Fruit fly (Drosophila melanogaster): Measurements from ENCODE around the gene Cpr100A.

Gene Cpr100A

DNA sequence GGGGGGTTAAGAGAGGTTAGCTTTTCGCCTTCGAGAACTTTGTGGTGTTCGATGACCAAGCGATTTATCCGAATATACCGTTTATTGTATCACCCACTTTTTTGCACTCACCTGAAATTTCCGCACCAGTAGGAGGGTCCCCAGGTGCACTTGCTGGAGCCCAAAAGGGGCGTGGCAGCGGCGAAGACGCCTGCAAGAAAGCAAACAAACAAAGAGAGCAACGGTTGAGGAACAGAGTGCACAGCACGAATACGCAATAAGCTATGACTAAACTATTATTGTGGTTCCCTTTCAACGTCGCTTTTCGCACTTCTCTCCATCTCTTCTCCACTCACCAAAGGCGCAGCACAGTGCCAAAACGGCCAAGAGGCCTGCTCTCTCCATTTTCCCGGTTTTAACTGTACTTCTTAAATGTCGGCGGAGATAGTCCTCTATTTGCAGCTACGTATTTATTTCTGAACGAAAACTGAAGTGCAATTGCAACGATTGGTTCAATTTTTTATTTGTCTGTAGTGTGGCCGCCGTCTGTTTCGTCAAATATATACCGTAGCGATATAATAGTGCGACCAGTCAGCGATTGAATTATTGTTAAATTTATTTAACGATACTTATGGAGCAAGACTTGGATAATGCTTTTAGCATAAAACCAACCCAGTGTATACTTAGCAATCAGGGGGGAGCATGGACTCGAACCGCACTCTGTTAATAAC lies 21.4 kb downstream of the Cpr100A start, which contains the start of gene Sap-r:
TSS of gene Sap-r (minus strand) at position 513 of the 710 bp plus-strand sequence.
- no peak for TF ChIP-seq pan (optimal IDR thresholded peaks at IDR 0.05)
- TF ChIP-seq EcR (GFP tag; optimal IDR thresholded peaks at IDR 0.05), result no peak
- TF ChIP-seq CG8478 (optimal IDR thresholded peaks at IDR 0.05), result no peak
- TF ChIP-seq usp (GFP tag; optimal IDR thresholded peaks at IDR 0.05), result no peak
- TF ChIP-seq psq (optimal IDR thresholded peaks at IDR 0.05), result no peak
- no peak for TF ChIP-seq Dll (optimal IDR thresholded peaks at IDR 0.05)

DNA sequence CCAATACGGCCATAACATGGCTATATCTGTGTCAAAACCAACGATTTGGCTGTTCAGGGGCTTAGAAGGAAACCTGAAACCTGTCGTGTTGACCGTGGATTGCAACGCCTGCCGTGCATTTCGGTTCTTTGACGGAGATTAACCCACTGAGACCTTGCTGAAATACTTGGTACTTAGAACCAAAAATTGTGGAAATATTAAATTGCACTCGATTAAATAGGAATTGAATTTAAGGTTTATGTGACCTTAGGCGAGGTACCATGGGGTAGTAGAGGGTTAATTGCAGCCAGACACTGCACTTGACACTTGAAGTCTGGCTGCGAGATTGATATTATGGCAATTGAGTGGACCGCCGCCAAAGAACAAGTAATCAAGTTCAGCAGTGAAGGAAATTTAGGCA lies 22.7 kb downstream of the Cpr100A start:
- no peak for TF ChIP-seq psq (optimal IDR thresholded peaks at IDR 0.05)
- TF ChIP-seq CG8478 (optimal IDR thresholded peaks at IDR 0.05), result no peak
- TF ChIP-seq pan (optimal IDR thresholded peaks at IDR 0.05), result no peak
- TF ChIP-seq usp (GFP tag; optimal IDR thresholded peaks at IDR 0.05), result no peak
- TF ChIP-seq EcR (GFP tag; optimal IDR thresholded peaks at IDR 0.05), result no peak
- TF ChIP-seq Dll (optimal IDR thresholded peaks at IDR 0.05), result no peak

DNA sequence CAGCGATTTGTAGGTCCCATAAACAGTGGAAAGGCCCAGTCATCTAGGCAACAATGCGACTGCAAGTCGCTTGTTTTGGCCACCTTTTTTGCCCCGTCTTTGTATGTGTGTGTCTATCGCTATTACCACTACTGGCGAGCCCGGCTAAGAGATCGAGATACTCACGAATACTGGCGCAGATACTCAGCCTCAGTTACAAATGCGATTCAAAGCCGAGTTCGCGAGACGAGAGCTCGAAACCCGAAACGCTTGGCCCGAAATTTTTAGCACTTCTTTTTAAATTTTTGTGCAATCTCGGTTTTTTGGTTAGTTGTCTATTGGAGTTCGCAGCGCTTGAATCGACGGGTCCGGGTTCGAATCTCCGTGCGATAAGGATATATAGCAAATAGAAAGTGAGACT lies 26.4 kb downstream of the Cpr100A start, which contains the start of gene Cyp4c3:
TSS of gene Cyp4c3 (plus strand) at position 301 of the 400 bp plus-strand sequence.
- TF ChIP-seq EcR (GFP tag; optimal IDR thresholded peaks at IDR 0.05) (no peak), usp (GFP tag; optimal IDR thresholded peaks at IDR 0.05) (no peak), CG8478 (optimal IDR thresholded peaks at IDR 0.05) (no peak), Dll (optimal IDR thresholded peaks at IDR 0.05) (no peak), psq (optimal IDR thresholded peaks at IDR 0.05) (no peak), pan (optimal IDR thresholded peaks at IDR 0.05) (no peak)

DNA sequence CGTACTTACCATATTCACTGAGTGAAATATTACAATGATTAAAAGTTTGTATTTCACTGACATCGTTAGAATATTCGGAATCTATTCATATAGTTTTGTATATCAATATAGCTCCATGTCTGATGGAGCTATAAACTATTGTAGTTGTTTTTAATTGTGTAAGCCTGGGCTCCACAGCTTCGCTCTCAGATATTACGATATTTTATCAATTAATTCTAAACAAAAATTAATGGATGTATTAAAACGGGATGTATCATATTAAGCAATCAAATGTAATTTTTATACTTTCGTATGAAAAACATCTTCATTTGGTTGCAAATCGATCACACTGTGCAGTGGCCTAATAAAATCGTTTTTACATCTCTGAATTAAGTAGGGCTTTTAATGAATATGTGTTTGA lies 34.7 kb downstream of the Cpr100A start, which contains the start of gene CG33483:
TSS of gene CG33483 (minus strand) at position 101 of the 400 bp plus-strand sequence.
- TF ChIP-seq CG8478 (optimal IDR thresholded peaks at IDR 0.05) (no peak), psq (optimal IDR thresholded peaks at IDR 0.05) (no peak), EcR (GFP tag; optimal IDR thresholded peaks at IDR 0.05) (no peak), pan (optimal IDR thresholded peaks at IDR 0.05) (no peak), Dll (optimal IDR thresholded peaks at IDR 0.05) (no peak), usp (GFP tag; optimal IDR thresholded peaks at IDR 0.05) (no peak)

DNA sequence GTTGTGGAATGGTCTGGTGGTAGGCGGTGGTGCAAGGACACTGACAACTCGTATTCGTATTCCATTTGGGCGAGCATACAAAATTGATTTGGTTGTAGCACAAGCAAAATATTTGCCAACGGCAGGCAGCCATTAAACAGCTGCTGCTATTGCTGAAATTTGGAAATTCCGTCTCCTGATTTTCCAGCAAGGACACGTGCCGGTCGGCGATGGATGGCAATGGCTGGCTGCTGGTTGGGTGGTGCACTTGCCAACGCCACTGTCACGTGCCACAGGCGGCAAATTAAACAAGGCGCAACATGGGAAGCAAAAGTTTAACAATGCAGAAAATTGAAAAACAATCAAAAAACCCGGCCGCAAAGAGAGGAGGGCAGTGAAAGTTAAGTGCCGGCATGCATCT lies 36.7 kb downstream of the Cpr100A start:
- TF ChIP-seq Dll (optimal IDR thresholded peaks at IDR 0.05) (no peak), pan (optimal IDR thresholded peaks at IDR 0.05) (no peak), psq (optimal IDR thresholded peaks at IDR 0.05) (no peak), usp (GFP tag; optimal IDR thresholded peaks at IDR 0.05) (no peak), CG8478 (optimal IDR thresholded peaks at IDR 0.05) (no peak), EcR (GFP tag; optimal IDR thresholded peaks at IDR 0.05) (no peak)

DNA sequence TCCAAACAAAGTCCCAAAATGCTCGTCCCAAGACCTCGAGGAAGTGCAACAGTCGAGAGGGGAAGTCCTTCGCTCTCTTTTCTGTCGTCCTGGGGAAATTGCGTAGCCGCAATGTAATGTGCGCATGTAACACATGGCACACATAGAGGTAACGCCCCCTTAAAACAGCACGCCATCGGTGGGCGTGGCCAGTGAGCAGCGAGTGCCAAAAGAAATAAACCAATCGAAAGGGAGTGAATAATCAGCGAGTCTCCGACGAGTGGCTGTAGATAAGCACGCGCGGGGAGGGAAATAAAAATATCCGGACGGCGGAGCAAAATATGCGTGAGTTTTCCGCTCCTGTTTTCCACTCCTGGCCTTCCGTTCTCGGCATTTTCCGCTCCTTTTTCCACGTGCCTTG lies 41.7 kb downstream of the Cpr100A start:
- TF ChIP-seq Dll (optimal IDR thresholded peaks at IDR 0.05), result no peak
- no peak for TF ChIP-seq CG8478 (optimal IDR thresholded peaks at IDR 0.05)
- TF ChIP-seq pan (optimal IDR thresholded peaks at IDR 0.05), result no peak
- no peak for TF ChIP-seq usp (GFP tag; optimal IDR thresholded peaks at IDR 0.05)
- no peak for TF ChIP-seq EcR (GFP tag; optimal IDR thresholded peaks at IDR 0.05)
- no peak for TF ChIP-seq psq (optimal IDR thresholded peaks at IDR 0.05)

DNA sequence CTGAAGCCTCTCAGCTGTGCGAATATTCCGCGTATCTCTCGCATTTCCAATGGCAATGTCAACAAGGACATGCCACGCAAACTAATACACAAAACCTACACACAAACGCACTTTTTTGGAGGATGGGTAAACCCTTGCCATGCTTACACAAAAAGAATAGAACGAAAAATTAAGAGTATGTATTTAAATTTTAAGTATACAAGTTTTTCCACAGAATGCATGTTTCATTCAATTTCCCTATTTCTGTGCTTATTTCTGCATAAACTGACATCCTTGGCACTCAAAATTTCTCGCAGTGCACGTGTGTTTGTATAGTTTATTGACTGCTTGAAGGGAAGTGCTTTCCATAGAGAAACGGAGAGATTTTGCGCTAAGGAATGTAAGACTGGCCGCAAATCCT lies 42.5 kb downstream of the Cpr100A start:
- TF ChIP-seq pan (optimal IDR thresholded peaks at IDR 0.05) (no peak), EcR (GFP tag; optimal IDR thresholded peaks at IDR 0.05) (no peak), psq (optimal IDR thresholded peaks at IDR 0.05) (no peak), Dll (optimal IDR thresholded peaks at IDR 0.05) (no peak), usp (GFP tag; optimal IDR thresholded peaks at IDR 0.05) (no peak), CG8478 (optimal IDR thresholded peaks at IDR 0.05) (no peak)

DNA sequence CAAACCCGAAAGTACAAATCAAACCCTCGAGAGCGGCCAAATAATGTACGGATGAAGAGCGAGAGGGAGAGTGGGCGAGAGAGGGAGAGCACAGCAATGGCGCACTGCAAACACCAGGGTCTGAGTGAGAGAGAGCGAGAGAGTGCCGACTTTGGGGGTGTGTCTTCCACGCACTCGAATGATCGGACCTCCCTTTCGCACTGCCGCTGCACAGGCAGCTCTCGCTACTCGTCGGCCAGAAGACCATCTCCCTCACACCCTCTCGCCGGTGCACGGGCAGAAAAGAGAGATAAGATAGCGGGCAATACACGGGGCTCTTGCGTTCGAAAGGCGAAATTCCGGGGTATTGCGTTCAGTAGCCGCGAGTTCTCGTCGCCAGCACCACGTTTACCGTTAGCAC lies 45.1 kb downstream of the Cpr100A start, which contains the start of gene Ptx1:
TSS of gene Ptx1 (plus strand) at position 353 of the 400 bp plus-strand sequence.
- TF ChIP-seq pan (optimal IDR thresholded peaks at IDR 0.05) (no peak), EcR (GFP tag; optimal IDR thresholded peaks at IDR 0.05) (no peak), psq (optimal IDR thresholded peaks at IDR 0.05) (no peak), usp (GFP tag; optimal IDR thresholded peaks at IDR 0.05) (no peak), CG8478 (optimal IDR thresholded peaks at IDR 0.05) (peak; percentile 94), Dll (optimal IDR thresholded peaks at IDR 0.05) (peak; percentile 65)

DNA sequence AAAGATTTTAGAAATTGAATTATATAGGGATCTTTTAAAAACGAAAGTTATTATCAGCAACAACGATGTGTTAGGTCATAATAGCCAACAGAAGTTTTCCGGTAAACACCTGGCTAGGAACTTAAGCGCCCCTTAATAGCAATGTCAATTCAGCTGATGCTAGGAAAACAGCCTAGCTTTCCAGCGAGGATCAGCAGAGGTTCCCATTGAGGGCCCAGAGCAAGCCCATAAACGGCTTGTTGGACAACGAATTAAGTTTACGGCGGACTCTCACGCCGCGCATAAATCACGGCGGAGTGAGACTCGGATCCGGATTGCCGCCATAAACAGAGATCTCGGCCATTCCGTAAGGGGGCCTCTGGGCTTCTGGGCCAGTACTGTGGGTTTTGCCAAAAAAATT lies 46.4 kb downstream of the Cpr100A start:
- no peak for TF ChIP-seq Dll (optimal IDR thresholded peaks at IDR 0.05)

DNA sequence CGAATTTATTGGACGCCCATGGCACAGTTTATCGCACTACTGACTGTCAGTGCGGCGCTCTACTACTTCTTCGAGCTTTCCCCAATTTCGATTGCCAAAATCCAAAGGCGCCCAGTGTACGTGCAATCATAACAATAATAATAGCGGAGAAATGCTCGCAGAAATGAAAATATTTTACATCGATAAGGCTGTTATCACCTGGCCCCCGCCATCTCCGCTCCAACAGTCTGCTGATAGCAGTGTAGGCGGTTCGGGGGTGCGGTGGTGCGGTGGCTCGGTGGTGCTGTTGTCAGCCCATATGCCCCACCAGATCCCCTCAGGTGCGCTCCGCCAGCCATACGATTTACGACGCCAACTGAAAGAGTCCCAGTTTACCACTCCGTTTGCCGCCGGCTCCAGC lies 47.9 kb downstream of the Cpr100A start:
- no peak for TF ChIP-seq pan (optimal IDR thresholded peaks at IDR 0.05)
- TF ChIP-seq psq (optimal IDR thresholded peaks at IDR 0.05), result no peak
- TF ChIP-seq EcR (GFP tag; optimal IDR thresholded peaks at IDR 0.05), result no peak
- TF ChIP-seq CG8478 (optimal IDR thresholded peaks at IDR 0.05), result no peak
- TF ChIP-seq usp (GFP tag; optimal IDR thresholded peaks at IDR 0.05), result no peak
- no peak for TF ChIP-seq Dll (optimal IDR thresholded peaks at IDR 0.05)

DNA sequence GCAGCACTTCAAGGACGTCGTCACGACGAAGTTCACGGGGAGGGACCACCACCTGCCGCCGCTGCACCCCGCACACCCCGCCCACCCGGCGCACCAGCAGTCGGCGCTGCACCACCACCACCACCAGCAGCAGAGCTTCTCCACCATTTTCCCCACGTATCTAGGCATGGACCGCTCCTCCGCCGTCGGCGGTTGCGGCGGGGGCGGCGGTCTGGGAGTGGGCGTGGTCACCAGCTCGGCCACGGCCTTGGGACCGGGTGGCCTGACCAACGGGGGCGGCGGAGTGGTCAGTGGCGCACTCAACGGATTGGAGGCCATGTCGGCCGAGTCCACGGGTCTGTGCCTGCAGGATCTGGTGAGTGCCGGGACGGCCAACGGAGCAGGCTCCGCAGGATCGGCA lies 48.7 kb downstream of the Cpr100A start:
- TF ChIP-seq pan (optimal IDR thresholded peaks at IDR 0.05), result no peak
- TF ChIP-seq psq (optimal IDR thresholded peaks at IDR 0.05), result no peak
- TF ChIP-seq Dll (optimal IDR thresholded peaks at IDR 0.05), result no peak
- no peak for TF ChIP-seq EcR (GFP tag; optimal IDR thresholded peaks at IDR 0.05)
- TF ChIP-seq CG8478 (optimal IDR thresholded peaks at IDR 0.05), result no peak
- TF ChIP-seq usp (GFP tag; optimal IDR thresholded peaks at IDR 0.05), result no peak

Data from whole organism.